Worm (Caenorhabditis elegans) whole organism, L1 larva: ENCODE results near the gene R07E5.15.

Source experiments
- C16A3.4 ChIP-seq: fragments of 150-350 bp; optimal IDR thresholded peaks from 2 replicates; lab custom pipeline; 2014; ENCODE audit warnings: missing biosample characterization, missing genetic modification characterization
- C34B4.2 ChIP-seq: sonication (generic microtip); optimal IDR thresholded peaks from 2 replicates; lab custom pipeline; 2017; ENCODE audit warnings: mild to moderate bottlenecking, missing genetic modification characterization, missing compliant biosample characterization
- aha-1 ChIP-seq: fragments of 150-350 bp; optimal IDR thresholded peaks from 2 replicates; lab custom pipeline; 2014; ENCODE audit warnings: missing biosample characterization, missing genetic modification characterization
- alr-1 ChIP-seq: fragments of 200-800 bp; sonication (Bioruptor generic); optimal IDR thresholded peaks from 2 replicates; lab custom pipeline; 2018; ENCODE audit warnings: borderline replicate concordance, mild to moderate bottlenecking, missing genetic modification characterization, missing compliant biosample characterization
- ama-1 ChIP-seq: fragments of 150-350 bp; optimal IDR thresholded peaks from 2 replicates; lab custom pipeline; 2014
- blmp-1 ChIP-seq: fragments of 150-350 bp; optimal IDR thresholded peaks from 2 replicates; lab custom pipeline; 2014; ENCODE audit warnings: missing biosample characterization, missing genetic modification characterization
- ceh-8 ChIP-seq: fragments of 200-800 bp; sonication (Bioruptor generic); optimal IDR thresholded peaks from 2 replicates; lab custom pipeline; 2018; ENCODE audit warnings: mild to moderate bottlenecking, missing genetic modification characterization, moderate library complexity, missing compliant biosample characterization
- ces-1 ChIP-seq: fragments of 150-350 bp; optimal IDR thresholded peaks from 2 replicates; lab custom pipeline; 2014; ENCODE audit warnings: missing biosample characterization, missing genetic modification reagents, missing genetic modification characterization
- efl-1 ChIP-seq, 4 experiments: fragments of 150-350 bp; optimal IDR thresholded peaks in 3 of 4; peaks in 1 of 4; 1 replicate in 1 of 4; 2 replicates in 3 of 4; lab custom pipeline; 2014; ENCODE audit warnings: missing biosample characterization in 2 of 4, missing genetic modification characterization in 2 of 4, missing genetic modification reagents in 2 of 4
- egl-13 ChIP-seq: sonication (generic microtip); optimal IDR thresholded peaks from 2 replicates; lab custom pipeline; 2016; ENCODE audit warnings: missing genotype, missing genetic modification reagents, missing genetic modification characterization, missing compliant biosample characterization
- elt-2 ChIP-seq: sonication (generic microtip); optimal IDR thresholded peaks from 2 replicates; lab custom pipeline; 2016; ENCODE audit warnings: missing genetic modification characterization, mild to moderate bottlenecking, inconsistent platforms, missing compliant biosample characterization, missing genetic modification reagents
- fkh-8 ChIP-seq: sonication (generic microtip); optimal IDR thresholded peaks from 2 replicates; lab custom pipeline; 2016; ENCODE audit warnings: mild to moderate bottlenecking, missing genetic modification characterization, missing compliant biosample characterization
- hlh-17 ChIP-seq: fragments of 200-800 bp; sonication (Bioruptor generic); optimal IDR thresholded peaks from 2 replicates; lab custom pipeline; 2018; ENCODE audit warnings: missing genetic modification characterization, mild to moderate bottlenecking, missing compliant biosample characterization, moderate library complexity, borderline replicate concordance
- hlh-4 ChIP-seq: sonication (generic microtip); optimal IDR thresholded peaks from 2 replicates; lab custom pipeline; 2016; ENCODE audit warnings: mild to moderate bottlenecking, missing genetic modification characterization, missing compliant biosample characterization
- isw-1 ChIP-seq: fragments of 200-800 bp; sonication (Bioruptor generic); IDR thresholded peaks from 2 replicates; pipeline ENCODE4 v1.3.6; 2022; ENCODE audit warnings: missing genetic modification characterization, missing compliant biosample characterization
- jun-1 ChIP-seq: fragments of 150-350 bp; optimal IDR thresholded peaks from 2 replicates; lab custom pipeline; 2014; ENCODE audit warnings: missing biosample characterization, missing genetic modification reagents, missing genetic modification characterization
- lin-13 ChIP-seq: fragments of 150-350 bp; optimal IDR thresholded peaks from 2 replicates; lab custom pipeline; 2014; ENCODE audit warnings: missing biosample characterization, missing genetic modification reagents, missing genetic modification characterization
- lin-15B ChIP-seq: fragments of 150-350 bp; sonication (generic microtip); optimal IDR thresholded peaks from 3 replicates; lab custom pipeline; 2014; ENCODE audit warnings: missing biosample characterization, missing genetic modification characterization
- lin-35 ChIP-seq, 2 experiments: fragments of 150-350 bp; optimal IDR thresholded peaks; 2 replicates each; lab custom pipeline; 2014; ENCODE audit warnings: missing biosample characterization in 2 of 2, missing genetic modification characterization in 2 of 2, missing genetic modification reagents in 2 of 2
- lin-39 ChIP-seq: fragments of 150-350 bp; optimal IDR thresholded peaks from 2 replicates; lab custom pipeline; 2014; ENCODE audit warnings: missing biosample characterization, missing genetic modification reagents, missing genetic modification characterization
- lsy-2 ChIP-seq, 2 experiments: fragments of 150-350 bp; optimal IDR thresholded peaks; 2 replicates each; lab custom pipeline; 2014; ENCODE audit warnings: missing biosample characterization in 2 of 2, missing genetic modification characterization in 2 of 2
- mab-9 ChIP-seq: fragments of 200-800 bp; sonication (Bioruptor generic); IDR thresholded peaks from 2 replicates; pipeline ENCODE4 v1.3.6; 2022; ENCODE audit warnings: missing genetic modification reagents, missing genetic modification characterization, missing compliant biosample characterization
- mdl-1 ChIP-seq, 2 experiments: fragments of 150-350 bp; optimal IDR thresholded peaks; 2 replicates each; lab custom pipeline; 2014 to 2017; ENCODE audit warnings: missing biosample characterization in 2 of 2, missing genetic modification characterization in 2 of 2, inconsistent platforms in 1 of 2
- mef-2 ChIP-seq: fragments of 150-350 bp; optimal IDR thresholded peaks from 2 replicates; lab custom pipeline; 2014; ENCODE audit warnings: missing biosample characterization, missing genetic modification characterization
- nhr-237 ChIP-seq: fragments of 150-350 bp; optimal IDR thresholded peaks from 2 replicates; lab custom pipeline; 2014; ENCODE audit warnings: missing biosample characterization, missing genetic modification characterization
- nhr-28 ChIP-seq: fragments of 150-350 bp; optimal IDR thresholded peaks from 2 replicates; lab custom pipeline; 2014; ENCODE audit warnings: missing biosample characterization, missing genetic modification characterization
- nhr-47 ChIP-seq: sonication (generic microtip); optimal IDR thresholded peaks from 2 replicates; lab custom pipeline; 2016; ENCODE audit warnings: mild to moderate bottlenecking, missing genetic modification characterization, moderate library complexity, missing compliant biosample characterization
- nhr-71 ChIP-seq: sonication (generic microtip); optimal IDR thresholded peaks from 2 replicates; lab custom pipeline; 2016; ENCODE audit warnings: mild to moderate bottlenecking, missing genetic modification characterization, moderate library complexity, missing compliant biosample characterization
- nhr-77 ChIP-seq: fragments of 150-350 bp; optimal IDR thresholded peaks from 2 replicates; lab custom pipeline; 2014; ENCODE audit warnings: missing biosample characterization, missing genetic modification characterization
- nhr-85 ChIP-seq: sonication (generic microtip); peaks from one replicate; lab custom pipeline; 2016; ENCODE audit warnings: missing genetic modification characterization, inconsistent platforms, missing compliant biosample characterization
- pqm-1 ChIP-seq: sonication (generic microtip); optimal IDR thresholded peaks from 3 replicates; lab custom pipeline; 2017; ENCODE audit warnings: missing biosample characterization, missing genetic modification characterization
- rnt-1 ChIP-seq: sonication (generic microtip); optimal IDR thresholded peaks from 2 replicates; lab custom pipeline; 2016; ENCODE audit warnings: mild to moderate bottlenecking, missing genetic modification characterization, moderate library complexity, missing compliant biosample characterization
- skn-1 ChIP-seq: fragments of 150-350 bp; optimal IDR thresholded peaks from 2 replicates; lab custom pipeline; 2014; ENCODE audit warnings: missing biosample characterization, missing genetic modification characterization
- snpc-4 ChIP-seq: fragments of 150-350 bp; optimal IDR thresholded peaks from 2 replicates; lab custom pipeline; 2014; ENCODE audit warnings: missing biosample characterization, missing genetic modification characterization
- snu-23 ChIP-seq: sonication (generic microtip); optimal IDR thresholded peaks from 2 replicates; lab custom pipeline; 2016; ENCODE audit warnings: missing genetic modification characterization, missing compliant biosample characterization
- sox-4 ChIP-seq: sonication (generic microtip); optimal IDR thresholded peaks from 2 replicates; lab custom pipeline; 2016; ENCODE audit warnings: missing genetic modification characterization, missing compliant biosample characterization
- tlp-1 ChIP-seq: fragments of 150-350 bp; optimal IDR thresholded peaks from 2 replicates; lab custom pipeline; 2014; ENCODE audit warnings: missing biosample characterization, missing genetic modification characterization
- unc-130 ChIP-seq: fragments of 150-350 bp; optimal IDR thresholded peaks from 2 replicates; lab custom pipeline; 2017; ENCODE audit warnings: missing biosample characterization, missing genetic modification characterization, inconsistent platforms
- xbp-1 ChIP-seq: sonication (generic microtip); optimal IDR thresholded peaks from 2 replicates; lab custom pipeline; 2016; ENCODE audit warnings: missing genetic modification characterization, missing compliant biosample characterization
- zag-1 ChIP-seq: fragments of 150-350 bp; optimal IDR thresholded peaks from 2 replicates; lab custom pipeline; 2014; ENCODE audit warnings: missing biosample characterization, missing genetic modification characterization
- zip-4 ChIP-seq: fragments of 200-800 bp; sonication (Bioruptor generic); optimal IDR thresholded peaks from 2 replicates; lab custom pipeline; 2018; ENCODE audit warnings: mild to moderate bottlenecking, missing genetic modification characterization, moderate library complexity, missing compliant biosample characterization
- ztf-11 ChIP-seq, 2 experiments: sonication (generic microtip); optimal IDR thresholded peaks; 2 replicates each; lab custom pipeline; 2016 to 2017; ENCODE audit warnings: missing genetic modification characterization in 2 of 2, missing biosample characterization in 1 of 2, missing compliant biosample characterization in 1 of 2

The R07E5.15 gene

DNA sequence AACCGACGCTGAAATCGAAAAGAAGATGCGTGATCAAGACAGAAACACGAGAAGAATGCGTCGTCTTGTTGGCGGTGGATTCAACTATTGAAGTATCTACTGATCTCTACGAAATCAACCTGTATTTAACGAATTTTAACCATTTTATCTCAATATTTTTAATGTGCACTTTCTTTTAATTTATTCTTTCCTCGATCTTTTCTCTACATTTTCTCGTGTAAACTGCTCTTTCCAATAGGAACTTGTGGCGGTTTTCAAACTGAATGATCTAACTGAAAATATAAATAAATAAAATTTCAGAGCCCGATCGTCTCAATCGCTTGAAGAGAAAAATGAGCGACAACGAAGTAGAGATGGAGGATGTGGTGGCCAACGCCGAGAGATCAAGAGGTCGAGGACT is 4.7 kb downstream of the R07E5.15 start, which contains the start of gene rnp-4:
Gene rnp-4, plus strand, starts transcription at position 301 of the 400 bp plus-strand sequence.
- no peak for TF ChIP-seq unc-130 (tag; lab: Kevin White, UChicago)
- no peak for TF ChIP-seq lin-39 (tag; lab: Kevin White, UChicago)
- TF ChIP-seq snu-23 (GFP tag; lab: Kevin White, UChicago) = no peak
- TF ChIP-seq pqm-1 (tag; lab: Kevin White, UChicago) = no peak
- no peak for TF ChIP-seq fkh-8 (tag; lab: Kevin White, UChicago)
- no peak for TF ChIP-seq jun-1
- TF ChIP-seq rnt-1 (tag; lab: Kevin White, UChicago) = no peak

DNA sequence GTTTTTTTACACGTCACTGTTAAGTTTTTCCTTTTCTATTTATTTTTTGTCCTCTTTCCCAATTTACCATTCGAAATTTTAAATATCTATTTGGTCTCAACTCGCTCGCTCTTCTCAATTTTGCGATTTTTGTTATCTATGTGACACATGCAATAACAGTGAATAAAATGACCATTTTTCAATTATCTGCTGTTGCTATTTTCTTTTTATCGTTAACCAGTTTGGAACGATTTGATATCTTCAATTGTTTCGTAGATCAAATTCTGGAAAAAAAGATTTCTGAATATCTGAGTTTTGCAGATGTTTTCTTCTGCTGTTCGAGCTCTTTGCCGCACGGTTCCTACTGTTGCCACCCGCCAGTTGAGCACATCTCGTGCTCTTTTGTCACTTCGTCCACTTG is 5.9 kb downstream of the R07E5.15 start, which contains the start of gene prdx-3:
Gene prdx-3, plus strand, starts transcription at position 301 of the 400 bp plus-strand sequence.
- TF ChIP-seq lin-35 (GFP tag; optimal IDR thresholded peaks at IDR 0.05; lab: Kevin White, UChicago) (no peak), snu-23 (GFP tag; lab: Kevin White, UChicago) (no peak), C34B4.2 (tag; lab: Kevin White, UChicago) (no peak), mdl-1 (tag; optimal IDR thresholded peaks at IDR 0.05; lab: Kevin White, UChicago) (no peak), nhr-85 (tag; lab: Kevin White, UChicago) (no peak), nhr-71 (tag; lab: Kevin White, UChicago) (no peak), skn-1 (tag; lab: Kevin White, UChicago) (no peak), C16A3.4 (tag; lab: Kevin White, UChicago) (no peak), elt-2 (tag; lab: Kevin White, UChicago) (no peak), ceh-8 (GFP tag; lab: Kevin White, UChicago) (no peak), lsy-2 (tag; optimal IDR thresholded peaks at IDR 0.05; lab: Kevin White, UChicago) (no peak)

DNA sequence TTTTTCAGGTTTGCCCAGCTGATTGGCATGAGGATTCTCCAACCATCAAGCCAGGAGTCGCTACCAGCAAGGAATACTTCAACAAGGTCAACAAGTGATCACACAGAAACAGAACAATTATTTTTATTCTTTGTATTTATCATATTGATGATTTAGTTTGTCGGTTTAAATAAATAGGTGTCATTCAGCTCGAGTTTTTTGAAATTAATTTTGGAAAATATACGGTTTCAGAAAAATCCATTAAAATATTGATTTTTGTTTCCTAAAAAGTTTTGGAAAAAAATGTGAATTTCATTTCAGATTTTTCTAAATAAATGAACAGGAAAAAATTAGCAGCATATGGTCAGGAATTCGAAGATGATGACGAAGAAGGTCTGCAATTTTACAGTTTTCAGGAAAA is 7.0 kb downstream of the R07E5.15 start, which contains the start of gene gpch-1:
Gene gpch-1, plus strand, starts transcription at position 301 of the 400 bp plus-strand sequence.
- TF ChIP-seq ces-1 (GFP tag; lab: Kevin White, UChicago) (no peak), lin-15B (tag; lab: Kevin White, UChicago) (no peak), mdl-1 (tag; optimal IDR thresholded peaks at IDR 0.05; lab: Kevin White, UChicago) (no peak), snu-23 (GFP tag; lab: Kevin White, UChicago) (no peak), sox-4 (tag; lab: Kevin White, UChicago) (no peak), ama-1 (lab: Kevin White, UChicago) (no peak), zag-1 (tag; lab: Kevin White, UChicago) (no peak), efl-1 (optimal IDR thresholded peaks at IDR 0.05; lab: Kevin White, UChicago) (no peak), efl-1 (GFP tag; optimal IDR thresholded peaks at IDR 0.05 in 1 of 2; lab: Kevin White, UChicago) (no peak), hlh-17 (GFP tag; lab: Kevin White, UChicago) (no peak), hlh-4 (tag; lab: Kevin White, UChicago) (no peak), egl-13 (tag; lab: Kevin White, UChicago) (no peak), xbp-1 (tag; lab: Kevin White, UChicago) (no peak), ztf-11 (tag; optimal IDR thresholded peaks at IDR 0.05; lab: Kevin White, UChicago) (no peak), isw-1 (GFP tag; lab: Robert Waterston, UW) (no peak), nhr-47 (tag; lab: Kevin White, UChicago) (no peak)

DNA sequence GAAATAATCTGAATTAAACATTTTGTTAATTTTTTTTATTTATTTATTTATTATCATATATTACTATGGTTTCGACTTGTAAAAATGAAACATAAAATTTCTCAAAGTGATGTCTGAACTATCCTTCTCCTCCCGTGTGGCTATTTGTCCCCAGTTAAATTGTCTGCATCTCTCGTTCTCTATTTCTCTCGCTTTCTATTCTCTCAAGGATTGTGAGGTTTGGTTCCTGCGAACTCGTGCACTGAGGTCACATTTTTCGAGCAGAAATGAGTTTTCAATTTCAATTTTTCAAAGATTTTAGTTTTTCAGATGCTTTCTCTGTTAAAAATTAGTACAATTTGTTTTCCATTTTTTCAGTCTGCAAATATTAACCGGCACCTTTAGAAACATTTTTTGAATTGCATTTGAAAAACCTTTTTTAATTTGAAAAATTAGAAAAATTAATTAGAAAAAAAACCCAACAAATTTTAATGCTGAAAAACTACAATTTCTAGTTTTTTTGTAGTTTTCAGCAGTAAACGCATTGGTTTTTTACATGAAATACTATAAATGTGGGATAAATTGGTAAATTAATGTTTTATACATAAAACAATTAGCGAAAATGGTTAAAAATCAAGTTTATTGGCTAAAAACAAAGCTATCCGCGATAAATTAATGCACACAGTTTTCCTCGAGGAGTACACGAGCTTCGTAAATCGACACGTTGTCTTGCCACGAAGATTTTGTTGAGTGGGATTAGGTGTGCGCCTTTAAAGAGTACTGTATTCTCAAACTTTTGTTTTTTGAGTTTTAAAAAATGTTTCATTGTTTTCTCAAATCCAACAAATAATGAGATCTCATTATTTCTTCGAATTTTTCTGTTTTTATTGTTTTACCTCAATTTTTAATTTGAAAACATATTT is 11.1 kb downstream of the R07E5.15 start:
- TF ChIP-seq mdl-1 (tag; optimal IDR thresholded peaks at IDR 0.05; lab: Kevin White, UChicago) (peak in 1 of 2 experiments; percentile 43), nhr-77 (tag; lab: Kevin White, UChicago) (no peak), efl-1 (optimal IDR thresholded peaks at IDR 0.05; lab: Kevin White, UChicago) (peak; percentile 26 to 33), efl-1 (GFP tag; optimal IDR thresholded peaks at IDR 0.05 in 1 of 2; lab: Kevin White, UChicago) (peak in 1 of 2 experiments; percentile 28), alr-1 (tag; lab: Kevin White, UChicago) (no peak), tlp-1 (no peak), aha-1 (no peak), fkh-8 (tag; lab: Kevin White, UChicago) (no peak), blmp-1 (tag; lab: Kevin White, UChicago) (peak; percentile 19), ceh-8 (GFP tag; lab: Kevin White, UChicago) (no peak), zip-4 (GFP tag; lab: Kevin White, UChicago) (no peak), mab-9 (no peak), ama-1 (lab: Kevin White, UChicago) (no peak), C16A3.4 (tag; lab: Kevin White, UChicago) (peak; percentile 27), lin-35 (GFP tag; optimal IDR thresholded peaks at IDR 0.05; lab: Kevin White, UChicago) (peak; percentile 6 to 41), nhr-28 (tag; lab: Kevin White, UChicago) (no peak), mef-2 (tag; lab: Kevin White, UChicago) (no peak), rnt-1 (tag; lab: Kevin White, UChicago) (peak; percentile 48), snpc-4 (peak; percentile 31), nhr-237 (tag; lab: Kevin White, UChicago) (no peak), lin-13 (GFP tag; lab: Kevin White, UChicago) (no peak), hlh-17 (GFP tag; lab: Kevin White, UChicago) (no peak)
